Worm (Caenorhabditis elegans) whole organism, L3 larva: Measurements from ENCODE around the gene cpt-3.

Experiments used
- egl-27 ChIP-seq: sonication (generic microtip); optimal IDR thresholded peaks from 4 replicates; lab custom pipeline; 2017; ENCODE audit warnings: missing biosample characterization, missing genetic modification reagents, missing genetic modification characterization
- jun-1 ChIP-seq: fragments of 150-350 bp; optimal IDR thresholded peaks from 2 replicates; lab custom pipeline; 2014; ENCODE audit warnings: missing biosample characterization, missing genetic modification reagents, missing genetic modification characterization
- mdl-1 ChIP-seq: fragments of 150-350 bp; optimal IDR thresholded peaks from 2 replicates; lab custom pipeline; 2014; ENCODE audit warnings: missing biosample characterization, missing genetic modification characterization
- mml-1 ChIP-seq: fragments of 150-350 bp; sonication (generic microtip); optimal IDR thresholded peaks from 3 replicates; lab custom pipeline; 2014; ENCODE audit warnings: missing biosample characterization, missing genetic modification characterization
- nfya-1 ChIP-seq: sonication (generic microtip); optimal IDR thresholded peaks from 2 replicates; lab custom pipeline; 2017; ENCODE audit warnings: missing genetic modification characterization, mild to moderate bottlenecking, missing compliant biosample characterization, antibody characterized with exemption, moderate library complexity; ENCODE audit not compliant: insufficient read depth
- pha-4 ChIP-seq: fragments of 150-350 bp; optimal IDR thresholded peaks from 2 replicates; lab custom pipeline; 2014; ENCODE audit warnings: missing biosample characterization, missing genetic modification reagents, missing genetic modification characterization
- tbx-2 ChIP-seq: sonication (generic microtip); optimal IDR thresholded peaks from 2 replicates; lab custom pipeline; 2016; ENCODE audit warnings: mild to moderate bottlenecking, missing genetic modification characterization, missing compliant biosample characterization
- unc-62 ChIP-seq: fragments of 150-350 bp; sonication (generic microtip); optimal IDR thresholded peaks from 4 replicates; lab custom pipeline; 2014; ENCODE audit warnings: missing biosample characterization, missing genetic modification reagents, missing genetic modification characterization
- zag-1 ChIP-seq: fragments of 150-350 bp; optimal IDR thresholded peaks from 2 replicates; lab custom pipeline; 2014; ENCODE audit warnings: missing biosample characterization, missing genetic modification characterization

- TF ChIP-seq jun-1 (tag; lab: Kevin White, UChicago) (no peak), mdl-1 (tag; lab: Kevin White, UChicago) (no peak), nfya-1 (tag; lab: Kevin White, UChicago) (no peak), mml-1 (tag; lab: Kevin White, UChicago) (no peak), egl-27 (tag; lab: Kevin White, UChicago) (no peak), zag-1 (tag; lab: Kevin White, UChicago) (no peak), unc-62 (no peak), tbx-2 (no peak), pha-4 (tag; lab: Kevin White, UChicago) (no peak)
Measured at ce11 chrIII:2117541-2117940, 34.9 kb downstream of the cpt-3 start, which contains the start of gene Y48G9A.6.
